Worm (Caenorhabditis elegans) whole organism, L4 larva: Measurements from ENCODE around the gene rml-3.

Experiments used
- F37D6.2 ChIP-seq: sonication (generic microtip); optimal IDR thresholded peaks from 2 replicates; lab custom pipeline; 2016; ENCODE audit warnings: mild to moderate bottlenecking, missing genetic modification characterization, missing compliant biosample characterization
- ZK546.5 ChIP-seq, 2 experiments: sonication (generic microtip); optimal IDR thresholded peaks; 2 replicates each; lab custom pipeline; 2017; ENCODE audit warnings: missing biosample characterization in 2 of 2, missing genetic modification characterization in 2 of 2
- arid-1 ChIP-seq: fragments of 200-800 bp; sonication (Bioruptor generic); conservative IDR thresholded peaks from 2 replicates; pipeline ENCODE4 v1.3.6; 2022; ENCODE audit warnings: missing genetic modification reagents, missing genetic modification characterization, missing compliant biosample characterization
- ceh-28 ChIP-seq: fragments of 150-350 bp; optimal IDR thresholded peaks from 2 replicates; lab custom pipeline; 2014; ENCODE audit warnings: missing biosample characterization, missing genetic modification reagents, missing genetic modification characterization
- ceh-82 ChIP-seq: sonication (generic microtip); optimal IDR thresholded peaks from 2 replicates; lab custom pipeline; 2017; ENCODE audit warnings: missing biosample characterization, missing genetic modification characterization
- ces-1 ChIP-seq: fragments of 150-350 bp; sonication (generic microtip); optimal IDR thresholded peaks from 4 replicates; lab custom pipeline; 2014; ENCODE audit warnings: missing biosample characterization, missing genetic modification reagents, missing genetic modification characterization
- ctbp-1 ChIP-seq: fragments of 200-800 bp; sonication (Bioruptor generic); IDR thresholded peaks from 2 replicates; pipeline ENCODE4 v1.3.6; 2022; ENCODE audit warnings: missing genetic modification reagents, missing genetic modification characterization, missing compliant biosample characterization
- daf-16 ChIP-seq, 3 experiments: sonication (generic microtip); optimal IDR thresholded peaks; 2 replicates each; lab custom pipeline; 2016 to 2017; ENCODE audit warnings: missing genetic modification characterization in 3 of 3, missing genetic modification reagents in 3 of 3, mild to moderate bottlenecking in 2 of 3, missing compliant biosample characterization in 2 of 3, missing biosample characterization in 1 of 3, moderate library complexity in 1 of 3
- daf-19 ChIP-seq: fragments of 200-800 bp; sonication (Bioruptor generic); conservative IDR thresholded peaks from 2 replicates; pipeline ENCODE4 v1.3.6; 2022; ENCODE audit warnings: missing genetic modification characterization, missing compliant biosample characterization
- dmd-9 ChIP-seq: fragments of 200-800 bp; sonication (Bioruptor generic); IDR thresholded peaks from 2 replicates; pipeline ENCODE4 v1.3.6; 2022; ENCODE audit warnings: missing genetic modification reagents, missing genetic modification characterization, missing compliant biosample characterization
- dpl-1 ChIP-seq: fragments of 150-350 bp; optimal IDR thresholded peaks from 2 replicates; lab custom pipeline; 2014; ENCODE audit warnings: missing biosample characterization, missing genetic modification reagents, missing genetic modification characterization
- duxl-1 ChIP-seq: sonication (generic microtip); optimal IDR thresholded peaks from 2 replicates; lab custom pipeline; 2016; ENCODE audit warnings: mild to moderate bottlenecking, missing genetic modification characterization, moderate library complexity, missing compliant biosample characterization; ENCODE audit not compliant: poor library complexity
- egl-27 ChIP-seq: sonication (generic microtip); optimal IDR thresholded peaks from 3 replicates; lab custom pipeline; 2017; ENCODE audit warnings: missing biosample characterization, missing genetic modification reagents, missing genetic modification characterization
- hif-1 ChIP-seq, 2 experiments: sonication (generic microtip); optimal IDR thresholded peaks; 2 replicates each; lab custom pipeline; 2016 to 2017; ENCODE audit warnings: missing compliant biosample characterization in 2 of 2, missing genetic modification characterization in 2 of 2, missing genetic modification reagents in 2 of 2, missing genotype in 2 of 2, mild to moderate bottlenecking in 1 of 2
- hlh-11 ChIP-seq: fragments of 200-800 bp; sonication (Bioruptor generic); optimal IDR thresholded peaks from 2 replicates; lab custom pipeline; 2018; ENCODE audit warnings: mild to moderate bottlenecking, missing genetic modification characterization, missing compliant biosample characterization
- hlh-30 ChIP-seq: sonication (generic microtip); optimal IDR thresholded peaks from 2 replicates; lab custom pipeline; 2017; ENCODE audit warnings: antibody characterized with exemption, mild to moderate bottlenecking, missing genetic modification characterization, missing compliant biosample characterization; ENCODE audit not compliant: insufficient read depth
- hmg-1.1 ChIP-seq: fragments of 200-800 bp; sonication (Bioruptor generic); IDR thresholded peaks from 2 replicates; pipeline ENCODE4 v1.3.6; 2022; ENCODE audit warnings: missing genetic modification reagents, missing genetic modification characterization, missing compliant biosample characterization
- lim-7 ChIP-seq: fragments of 200-800 bp; sonication (Bioruptor generic); IDR thresholded peaks from 2 replicates; pipeline ENCODE4 v1.3.6; 2022; ENCODE audit warnings: missing genetic modification characterization, missing compliant biosample characterization
- lin-1 ChIP-seq: fragments of 200-800 bp; sonication (Bioruptor generic); IDR thresholded peaks from 2 replicates; pipeline ENCODE4 v1.3.6; 2022; ENCODE audit warnings: missing genetic modification reagents, missing genetic modification characterization, missing compliant biosample characterization
- lin-29 ChIP-seq: fragments of 200-800 bp; sonication (Bioruptor generic); IDR thresholded peaks from 2 replicates; pipeline ENCODE4 v1.3.6; 2022; ENCODE audit warnings: missing genetic modification reagents, missing genetic modification characterization, missing compliant biosample characterization
- lin-38 ChIP-seq: fragments of 200-800 bp; sonication (Bioruptor generic); IDR thresholded peaks from 2 replicates; pipeline ENCODE4 v1.3.6; 2022; ENCODE audit warnings: missing genetic modification reagents, missing genetic modification characterization, missing compliant biosample characterization
- lsy-2 ChIP-seq, 2 experiments: fragments of 150-350 bp in 1 of 2; sonication (generic microtip) in 1 of 2; optimal IDR thresholded peaks; 2 replicates each; lab custom pipeline; 2014 to 2017; ENCODE audit warnings: missing biosample characterization in 2 of 2, missing genetic modification characterization in 2 of 2
- madf-5 ChIP-seq, 2 experiments: fragments of 200-800 bp; sonication (Bioruptor generic); IDR thresholded peaks; 2 replicates each; pipeline ENCODE4 v1.3.6; 2022; ENCODE audit warnings: missing compliant biosample characterization in 2 of 2, missing genetic modification characterization in 2 of 2
- madf-9 ChIP-seq: fragments of 200-800 bp; sonication (Bioruptor generic); conservative IDR thresholded peaks from 2 replicates; pipeline ENCODE4 v1.3.6; 2022; ENCODE audit warnings: missing genetic modification reagents, missing genetic modification characterization, missing compliant biosample characterization
- mdt-29 ChIP-seq: fragments of 200-800 bp; sonication (Bioruptor generic); IDR thresholded peaks from 2 replicates; pipeline ENCODE4 v1.3.6; 2022; ENCODE audit warnings: missing genetic modification reagents, missing genetic modification characterization, missing compliant biosample characterization
- mes-2 ChIP-seq: sonication (generic microtip); optimal IDR thresholded peaks from 2 replicates; lab custom pipeline; 2016; ENCODE audit warnings: missing genotype, mild to moderate bottlenecking, missing genetic modification characterization, missing compliant biosample characterization; ENCODE audit not compliant: poor library complexity, severe bottlenecking
- mxl-3 ChIP-seq: fragments of 200-800 bp; sonication (Bioruptor generic); optimal IDR thresholded peaks from 2 replicates; lab custom pipeline; 2018; ENCODE audit warnings: mild to moderate bottlenecking, missing genetic modification characterization, missing compliant biosample characterization
- nhr-102 ChIP-seq: sonication (generic microtip); optimal IDR thresholded peaks from 2 replicates; lab custom pipeline; 2016; ENCODE audit warnings: mild to moderate bottlenecking, missing genetic modification characterization, moderate library complexity, missing compliant biosample characterization
- nhr-11 ChIP-seq: fragments of 150-350 bp; optimal IDR thresholded peaks from 2 replicates; lab custom pipeline; 2014; ENCODE audit warnings: missing biosample characterization, missing genetic modification characterization
- nhr-237 ChIP-seq: sonication (generic microtip); optimal IDR thresholded peaks from 2 replicates; lab custom pipeline; 2017; ENCODE audit warnings: missing biosample characterization, missing genetic modification characterization
- nhr-25 ChIP-seq: sonication (generic microtip); optimal IDR thresholded peaks from 2 replicates; lab custom pipeline; 2017; ENCODE audit warnings: missing genetic modification characterization, mild to moderate bottlenecking, missing compliant biosample characterization, antibody characterized with exemption, moderate library complexity, borderline replicate concordance; ENCODE audit not compliant: insufficient read depth
- nhr-28 ChIP-seq: fragments of 150-350 bp; optimal IDR thresholded peaks from 2 replicates; lab custom pipeline; 2014; ENCODE audit warnings: missing biosample characterization, missing genetic modification characterization
- nhr-41 ChIP-seq: fragments of 200-800 bp; sonication (Bioruptor generic); IDR thresholded peaks from 2 replicates; pipeline ENCODE4 v1.3.6; 2022; ENCODE audit warnings: missing genetic modification reagents, missing genetic modification characterization, missing compliant biosample characterization
- nhr-48 ChIP-seq: sonication (generic microtip); optimal IDR thresholded peaks from 2 replicates; lab custom pipeline; 2016; ENCODE audit warnings: mild to moderate bottlenecking, missing genetic modification characterization, missing compliant biosample characterization
- pha-4 ChIP-seq, 2 experiments: fragments of 150-350 bp in 1 of 2; fragments of 200-800 bp in 1 of 2; sonication (Bioruptor generic) in 1 of 2; IDR thresholded peaks in 1 of 2; optimal IDR thresholded peaks in 1 of 2; 2 replicates each; pipeline versions ENCODE4 v1.3.6 to Lab custom; 2014 to 2022; ENCODE audit warnings: missing genetic modification characterization in 2 of 2, missing genetic modification reagents in 2 of 2, missing biosample characterization in 1 of 2, missing compliant biosample characterization in 1 of 2
- pqm-1 ChIP-seq: sonication (generic microtip); optimal IDR thresholded peaks from 2 replicates; lab custom pipeline; 2017; ENCODE audit warnings: missing biosample characterization, missing genetic modification characterization
- saeg-2 ChIP-seq: fragments of 200-800 bp; sonication (Bioruptor generic); IDR thresholded peaks from 2 replicates; pipeline ENCODE4 v1.3.6; 2022; ENCODE audit warnings: missing genetic modification reagents, missing genetic modification characterization, missing compliant biosample characterization
- spr-3 ChIP-seq: fragments of 200-800 bp; sonication (Bioruptor generic); optimal IDR thresholded peaks from 2 replicates; lab custom pipeline; 2018; ENCODE audit warnings: mild to moderate bottlenecking, missing genetic modification characterization, missing compliant biosample characterization
- tag-97 ChIP-seq: fragments of 200-800 bp; sonication (Bioruptor generic); IDR thresholded peaks from 2 replicates; pipeline ENCODE4 v1.3.6; 2022; ENCODE audit warnings: missing genetic modification characterization, missing compliant biosample characterization
- unc-62 ChIP-seq, 3 experiments: fragments of 150-350 bp in 1 of 3; sonication (generic microtip); optimal IDR thresholded peaks in 2 of 3; peaks in 1 of 3; 1 replicate in 1 of 3; 2 replicates in 2 of 3; lab custom pipeline; 2014 to 2017; ENCODE audit warnings: missing biosample characterization in 3 of 3, missing genetic modification characterization in 3 of 3, missing genetic modification reagents in 3 of 3, missing genotype in 1 of 3
- zfp-2 ChIP-seq: sonication (generic microtip); optimal IDR thresholded peaks from 2 replicates; lab custom pipeline; 2016; ENCODE audit warnings: mild to moderate bottlenecking, missing genetic modification characterization, missing compliant biosample characterization

rml-3 gene

ce11 chrX:6207687-6208088, 31.2 kb downstream of the rml-3 start, which contains the start of gene T13C5.6 (continued):
- peak; percentile 89 to 95; a peak in 3 of 4 replicates for TF ChIP-seq madf-5 (GFP tag; IDR thresholded peaks at IDR 0.05; lab: Robert Waterston, UW)
- TF ChIP-seq duxl-1 (tag; lab: Kevin White, UChicago): peak; percentile 81
- peak; percentile 43 for TF ChIP-seq zfp-2 (tag; lab: Kevin White, UChicago)
- peak; percentile 71 to 94 for TF ChIP-seq daf-16 (GFP tag; optimal IDR thresholded peaks at IDR 0.05; lab: Kevin White, UChicago)
- peak; percentile 81 for TF ChIP-seq daf-16 (tag; optimal IDR thresholded peaks at IDR 0.05; lab: Kevin White, UChicago)
- peak; percentile 6 for TF ChIP-seq ceh-82
- no peak for TF ChIP-seq nhr-237 (tag; lab: Kevin White, UChicago)
- TF ChIP-seq hlh-30 (tag; lab: Kevin White, UChicago): peak; percentile 79
- peak; percentile 64 for TF ChIP-seq dpl-1 (GFP tag; lab: Kevin White, UChicago)
- peak; percentile 88 for TF ChIP-seq nhr-11 (tag; lab: Kevin White, UChicago)
- TF ChIP-seq lin-1 (GFP tag; lab: Robert Waterston, UW): peak; percentile 95
- peak; percentile 73 for TF ChIP-seq daf-19 (GFP tag; lab: Robert Waterston, UW)
- TF ChIP-seq lsy-2 (tag; optimal IDR thresholded peaks at IDR 0.05; lab: Kevin White, UChicago): peak; percentile 46 to 85
- no peak for TF ChIP-seq ceh-28 (tag; lab: Kevin White, UChicago)
- TF ChIP-seq nhr-48: peak; percentile 84
- TF ChIP-seq mdt-29: peak; percentile 87
- TF ChIP-seq mes-2 (tag; lab: Kevin White, UChicago): peak; percentile 97
- peak; percentile 91 for TF ChIP-seq F37D6.2 (tag; lab: Kevin White, UChicago)
- TF ChIP-seq hmg-1.1 (GFP tag; lab: Robert Waterston, UW): peak; percentile 98
- TF ChIP-seq egl-27 (tag; lab: Kevin White, UChicago): no peak
- peak; percentile 83 for TF ChIP-seq lim-7 (GFP tag; lab: Robert Waterston, UW)
- TF ChIP-seq, all 104 proteins: peak for 85

ce11 chrX:6206305-6206704, 32.6 kb downstream of the rml-3 start, which contains the start of gene mtp-18:
mtp-18 (minus strand) TSS chrX:6206405.
- TF ChIP-seq madf-9 (GFP tag; lab: Robert Waterston, UW): no peak
- TF ChIP-seq lin-38: no peak
- TF ChIP-seq unc-62 (GFP tag; optimal IDR thresholded peaks at IDR 0.05 in 1 of 2; lab: Kevin White, UChicago): peak in 1 of 2 experiments; percentile 12
- TF ChIP-seq unc-62 (tag; optimal IDR thresholded peaks at IDR 0.05; lab: Kevin White, UChicago): no peak
- no peak for TF ChIP-seq hif-1 (tag; optimal IDR thresholded peaks at IDR 0.05; lab: Kevin White, UChicago)
- TF ChIP-seq lin-29: no peak

- TF ChIP-seq lin-1 (GFP tag; lab: Robert Waterston, UW): no peak
- no peak for TF ChIP-seq pqm-1
- no peak for TF ChIP-seq tag-97 (GFP tag; lab: Robert Waterston, UW)
- no peak for TF ChIP-seq nhr-28 (tag; lab: Kevin White, UChicago)
- no peak for TF ChIP-seq spr-3 (GFP tag; lab: Kevin White, UChicago)
- TF ChIP-seq unc-62 (GFP tag; optimal IDR thresholded peaks at IDR 0.05 in 1 of 2; lab: Kevin White, UChicago): peak in 1 of 2 experiments; percentile 90
- no peak for TF ChIP-seq unc-62 (tag; optimal IDR thresholded peaks at IDR 0.05; lab: Kevin White, UChicago)
Observed at ce11 chrX:6205325-6205724, 33.5 kb downstream of the rml-3 start.

ce11 chrX:6204696-6205232, 34.1 kb downstream of the rml-3 start, which contains the start of gene bca-1:
bca-1 (minus strand) TSS chrX:6204746.
- TF ChIP-seq saeg-2 (GFP tag; lab: Robert Waterston, UW) (no peak), nhr-102 (tag; lab: Kevin White, UChicago) (no peak), nhr-28 (tag; lab: Kevin White, UChicago) (peak; percentile 68), madf-5 (GFP tag; IDR thresholded peaks at IDR 0.05; lab: Robert Waterston, UW) (no peak), pha-4 (GFP tag; IDR thresholded peaks at IDR 0.05; lab: Robert Waterston, UW) (no peak), pha-4 (tag; optimal IDR thresholded peaks at IDR 0.05; lab: Kevin White, UChicago) (peak; percentile 5), ZK546.5 (tag; optimal IDR thresholded peaks at IDR 0.05; lab: Kevin White, UChicago) (no peak), arid-1 (GFP tag; lab: Robert Waterston, UW) (no peak), hlh-11 (tag; lab: Kevin White, UChicago) (peak; percentile 65), nhr-48 (peak; percentile 46), nhr-41 (no peak), ces-1 (GFP tag; lab: Kevin White, UChicago) (no peak), hlh-30 (tag; lab: Kevin White, UChicago) (peak; percentile 84), mxl-3 (peak; percentile 37), daf-19 (GFP tag; lab: Robert Waterston, UW) (no peak), nhr-25 (tag; lab: Kevin White, UChicago) (peak; percentile 14), dmd-9 (GFP tag; lab: Robert Waterston, UW) (no peak), ctbp-1 (GFP tag; lab: Robert Waterston, UW) (no peak)
